Worm (Caenorhabditis elegans) whole organism, midembryonic: ENCODE measurements around the gene mccc-2.

ENCODE experiments used
- T22C8.4 ChIP-seq: fragments of 200-800 bp; sonication (Bioruptor generic); IDR thresholded peaks from 2 replicates; pipeline ENCODE4 v1.3.6; 2022; ENCODE audit warnings: missing genetic modification characterization, missing compliant biosample characterization
- cog-1 ChIP-seq: sonication (generic microtip); optimal IDR thresholded peaks from 2 replicates; lab custom pipeline; 2016; ENCODE audit warnings: missing genetic modification characterization, missing compliant biosample characterization
- flt-1 ChIP-seq: fragments of 200-800 bp; sonication (Bioruptor generic); IDR thresholded peaks from 2 replicates; pipeline ENCODE4 v1.3.6; 2022; ENCODE audit warnings: missing genetic modification characterization, missing compliant biosample characterization
- klf-2 ChIP-seq: fragments of 200-800 bp; sonication (Bioruptor generic); conservative IDR thresholded peaks from 2 replicates; pipeline ENCODE4 v1.3.6; 2022; ENCODE audit warnings: missing genetic modification reagents, missing genetic modification characterization, missing compliant biosample characterization
- ref-1 ChIP-seq: fragments of 200-800 bp; sonication (Bioruptor generic); conservative IDR thresholded peaks from 2 replicates; pipeline ENCODE4 v1.3.6; 2022; ENCODE audit warnings: missing genetic modification reagents, missing genetic modification characterization, missing compliant biosample characterization
- tab-1 ChIP-seq: fragments of 200-800 bp; sonication (Bioruptor generic); IDR thresholded peaks from 2 replicates; pipeline ENCODE4 v1.3.6; 2022; ENCODE audit warnings: missing genetic modification characterization, missing compliant biosample characterization
- ztf-23 ChIP-seq: fragments of 200-800 bp; sonication (Bioruptor generic); IDR thresholded peaks from 2 replicates; pipeline ENCODE4 v1.3.6; 2022; ENCODE audit warnings: missing genetic modification reagents, missing genetic modification characterization, missing compliant biosample characterization
- ztf-29 ChIP-seq: fragments of 200-800 bp; sonication (Bioruptor generic); IDR thresholded peaks from 2 replicates; pipeline ENCODE4 v1.3.6; 2022; ENCODE audit warnings: missing genetic modification reagents, missing genetic modification characterization, missing compliant biosample characterization

- no peak for TF ChIP-seq cog-1 (tag; lab: Kevin White, UChicago)
- TF ChIP-seq flt-1 (GFP tag; lab: Robert Waterston, UW) = no peak
- no peak for TF ChIP-seq ref-1 (GFP tag; lab: Robert Waterston, UW)
- TF ChIP-seq tab-1 = no peak
- TF ChIP-seq ztf-29 (GFP tag; lab: Robert Waterston, UW) = no peak
- no peak for TF ChIP-seq ztf-23 (GFP tag; lab: Robert Waterston, UW)
- no peak for TF ChIP-seq klf-2 (GFP tag; lab: Robert Waterston, UW)
- TF ChIP-seq T22C8.4 (GFP tag; lab: Robert Waterston, UW) = no peak
These were observed 43.3 kb downstream of the mccc-2 start, which contains the start of gene R107.2 for ce11 chrIII:9045838-9046237.
